Fruit fly (Drosophila melanogaster): ENCODE results near the gene Setd3.

Gene Setd3

dm6 chrX:6996965-6997652 lies 28.6 kb upstream of the Setd3 start:
- no peak for TF ChIP-seq CTCF (optimal IDR thresholded peaks at IDR 0.05)
- TF ChIP-seq CG8478 (optimal IDR thresholded peaks at IDR 0.05) = no peak

- no peak for TF ChIP-seq CTCF (optimal IDR thresholded peaks at IDR 0.05)
- no peak for TF ChIP-seq CG8478 (optimal IDR thresholded peaks at IDR 0.05)
Observed at dm6 chrX:6996130-6996529, 27.6 kb upstream of the Setd3 start.

dm6 chrX:6995258-6995657 lies 26.7 kb upstream of the Setd3 start:
- TF ChIP-seq CTCF (optimal IDR thresholded peaks at IDR 0.05) = no peak
- no peak for TF ChIP-seq CG8478 (optimal IDR thresholded peaks at IDR 0.05)

DNA sequence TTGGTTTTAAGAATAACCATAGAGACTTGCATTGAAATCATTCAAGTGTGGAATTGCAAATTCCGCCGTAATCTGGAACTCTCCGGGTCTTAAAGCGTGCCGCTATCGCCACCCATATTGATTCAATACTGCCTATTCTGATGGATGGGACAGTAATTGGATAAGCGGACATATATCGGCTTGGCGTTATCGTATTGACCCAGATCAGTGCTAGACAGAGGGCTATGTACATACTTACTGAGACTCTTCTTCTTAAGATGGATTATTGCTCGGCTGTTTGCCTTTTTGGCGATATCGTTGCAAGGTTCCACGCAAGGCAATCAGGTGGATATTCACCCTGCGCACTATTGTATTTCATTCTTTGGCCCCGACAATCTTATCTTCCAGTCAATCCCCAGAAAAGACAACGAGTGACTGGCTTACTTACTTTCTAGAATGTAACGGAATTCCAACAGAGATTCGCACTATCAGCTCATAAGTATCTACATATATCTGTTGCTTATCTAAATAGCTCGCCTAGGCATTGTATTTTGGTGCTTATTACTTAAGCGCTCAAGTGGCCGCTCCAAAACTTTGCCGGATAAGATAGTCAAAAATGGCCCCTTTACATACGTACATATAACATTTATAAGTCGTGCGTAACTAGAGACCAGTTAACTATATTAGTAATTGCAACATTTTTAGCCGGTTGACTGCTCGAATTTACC lies 26.1 kb upstream of the Setd3 start:
- TF ChIP-seq CG8478 (optimal IDR thresholded peaks at IDR 0.05) = no peak
- TF ChIP-seq CTCF (optimal IDR thresholded peaks at IDR 0.05) = no peak

- TF ChIP-seq CTCF (optimal IDR thresholded peaks at IDR 0.05) = no peak
- TF ChIP-seq CG8478 (optimal IDR thresholded peaks at IDR 0.05) = no peak
Observed at dm6 chrX:6993753-6994152, 25.2 kb upstream of the Setd3 start.

dm6 chrX:6993350-6993749 lies 24.8 kb upstream of the Setd3 start, which contains the start of gene Inx7:
Gene Inx7, minus strand, starts transcription at chrX:6993612.
- TF ChIP-seq CG8478 (optimal IDR thresholded peaks at IDR 0.05) = no peak
- TF ChIP-seq CTCF (optimal IDR thresholded peaks at IDR 0.05) = no peak

DNA sequence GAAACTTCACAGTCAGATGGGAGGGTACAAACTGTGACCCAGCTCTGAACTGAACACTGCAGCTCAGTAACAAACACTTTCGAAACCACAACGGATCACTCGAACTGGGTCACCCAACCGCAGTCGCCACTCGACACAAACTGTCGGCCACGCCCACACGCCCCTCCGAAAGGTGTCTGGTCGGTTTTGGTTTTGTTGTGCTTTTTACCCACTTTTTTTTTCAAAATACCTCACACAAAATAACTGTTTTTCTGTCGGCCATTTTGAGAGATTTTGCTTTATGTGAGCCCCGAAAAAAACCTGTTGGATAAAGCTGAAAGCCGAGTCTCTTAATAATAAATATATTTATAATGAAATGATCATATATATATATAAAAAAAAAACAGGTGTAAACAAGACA lies 22.7 kb upstream of the Setd3 start, which contains the start of gene ogre:
TSS of gene ogre (minus strand) at position 33 of the 400 bp plus-strand sequence.
- TF ChIP-seq CG8478 (optimal IDR thresholded peaks at IDR 0.05) (no peak), CTCF (optimal IDR thresholded peaks at IDR 0.05) (no peak)

- no peak for TF ChIP-seq CG8478 (optimal IDR thresholded peaks at IDR 0.05)
- no peak for TF ChIP-seq CTCF (optimal IDR thresholded peaks at IDR 0.05)
Observed at dm6 chrX:6990105-6990504, 21.6 kb upstream of the Setd3 start.

dm6 chrX:6988632-6989338 lies 20.2 kb upstream of the Setd3 start:
- TF ChIP-seq CTCF (optimal IDR thresholded peaks at IDR 0.05) (no peak), CG8478 (optimal IDR thresholded peaks at IDR 0.05) (no peak)

dm6 chrX:6988082-6988481 lies 19.5 kb upstream of the Setd3 start:
- TF ChIP-seq CG8478 (optimal IDR thresholded peaks at IDR 0.05) (no peak), CTCF (optimal IDR thresholded peaks at IDR 0.05) (no peak)

DNA sequence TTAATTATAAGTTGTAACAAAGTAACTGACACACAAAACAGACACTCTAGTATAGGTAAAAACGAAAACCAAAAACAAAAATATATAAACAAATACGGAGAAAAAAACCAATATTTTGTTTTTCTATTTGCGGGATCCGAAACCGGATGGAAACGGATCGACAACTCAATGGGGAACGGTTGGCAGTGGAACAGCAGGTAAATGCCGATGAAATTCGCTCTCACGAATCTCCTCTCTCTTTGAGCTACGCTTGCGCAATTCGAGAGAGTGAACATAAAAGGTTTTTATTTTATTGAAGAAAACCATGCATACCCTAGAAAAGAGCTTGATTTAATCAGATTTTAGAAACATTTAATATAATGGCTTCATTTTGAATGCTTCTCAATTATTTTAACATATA lies 18.5 kb upstream of the Setd3 start:
- TF ChIP-seq CG8478 (optimal IDR thresholded peaks at IDR 0.05) = no peak
- TF ChIP-seq CTCF (optimal IDR thresholded peaks at IDR 0.05) = no peak

DNA sequence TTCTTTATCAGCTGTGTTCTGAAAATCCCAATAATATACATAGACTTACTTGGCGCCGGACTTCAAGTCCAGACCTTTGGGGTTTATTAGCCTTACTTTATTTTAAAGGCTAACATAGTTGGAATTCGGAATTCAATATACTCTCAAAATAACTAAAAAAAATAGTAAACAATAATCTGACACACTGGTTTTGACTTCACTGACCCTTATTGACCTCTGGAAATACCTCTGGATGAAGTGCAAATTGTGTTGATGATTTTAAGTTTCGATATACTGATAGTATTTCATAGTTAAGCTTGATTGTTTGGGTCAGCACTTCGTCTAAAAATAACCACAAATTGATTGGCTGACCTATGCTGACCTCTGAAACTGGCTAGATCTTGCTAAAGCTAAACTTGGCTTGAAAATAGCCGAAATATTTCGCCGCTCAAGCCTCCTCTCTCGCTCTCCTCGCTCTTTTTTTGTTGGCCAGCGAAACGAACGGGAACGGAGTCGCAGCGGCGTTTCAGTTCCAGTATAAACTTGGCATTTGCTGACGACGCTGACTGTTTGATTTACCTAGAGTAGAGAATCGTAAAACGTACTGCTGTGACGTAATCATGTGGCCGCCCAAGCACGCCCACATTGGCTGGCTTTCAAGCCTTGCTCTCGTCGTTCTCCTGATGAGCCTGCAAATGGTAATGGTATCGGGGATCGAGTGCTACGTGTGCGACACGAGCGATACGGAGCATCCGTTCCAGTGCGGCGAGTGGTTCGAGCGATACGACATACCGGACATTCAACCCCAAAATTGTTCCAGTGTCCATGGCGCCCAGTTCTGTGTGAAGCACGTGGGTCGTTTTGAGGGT lies 17.7 kb upstream of the Setd3 start, which contains the start of gene bou:
TSS of gene bou (plus strand) at position 507 of the 848 bp plus-strand sequence.
- TF ChIP-seq CTCF (optimal IDR thresholded peaks at IDR 0.05) (no peak), CG8478 (optimal IDR thresholded peaks at IDR 0.05) (no peak)

dm6 chrX:6985182-6985851 lies 16.8 kb upstream of the Setd3 start:
- TF ChIP-seq CTCF (optimal IDR thresholded peaks at IDR 0.05) (no peak), CG8478 (optimal IDR thresholded peaks at IDR 0.05) (no peak)
